Worm (Caenorhabditis elegans): ENCODE results near the gene Y32B12C.1.

Y32B12C.1 gene

DNA sequence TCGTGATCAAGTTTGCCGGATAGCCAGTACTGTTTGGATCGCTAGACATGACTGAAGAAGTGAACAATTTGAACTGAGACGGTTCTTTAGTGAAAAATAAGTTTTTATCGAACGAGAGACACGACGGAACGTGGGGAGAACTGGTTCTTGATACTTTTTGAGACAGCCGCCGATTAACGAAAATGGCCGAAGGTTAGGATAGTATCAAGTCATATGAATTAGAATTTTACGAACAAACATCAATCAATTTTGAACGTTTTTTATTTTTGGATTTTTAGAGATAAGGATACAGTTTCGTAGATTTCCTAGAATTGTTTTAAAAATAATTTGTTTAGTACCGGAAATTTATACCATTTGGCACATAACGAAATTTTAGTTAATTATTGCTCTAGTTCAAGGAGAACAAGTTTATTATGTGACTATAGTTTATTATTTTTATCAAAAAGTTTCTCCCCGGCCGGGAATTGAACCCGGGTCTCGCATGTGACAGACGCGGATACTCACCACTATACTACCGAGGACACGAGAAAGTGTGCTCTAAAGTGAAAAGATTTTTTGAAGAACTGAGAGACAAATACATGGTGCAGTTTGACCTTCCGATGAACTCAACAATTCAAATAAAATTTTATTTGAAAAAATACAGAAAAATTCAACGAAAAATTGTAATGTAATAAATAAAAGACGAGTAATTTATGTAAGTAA, 42.1 kb downstream of the Y32B12C.1 start, which contains the start of gene W06G6.20 (continued):
- TF ChIP-seq R02D3.7 (tag; optimal IDR thresholded peaks at IDR 0.05) (no peak), dpl-1 (GFP tag; optimal IDR thresholded peaks at IDR 0.05) (no peak), ama-1 (optimal IDR thresholded peaks at IDR 0.05) (no peak), sdz-12 (GFP tag; optimal IDR thresholded peaks at IDR 0.05) (no peak), zfp-3 (GFP tag; conservative IDR thresholded peaks at IDR 0.05) (no peak), Y75B8A.6 (GFP tag; IDR thresholded peaks at IDR 0.05) (no peak), egl-27 (tag; optimal IDR thresholded peaks at IDR 0.05) (no peak), nhr-11 (tag; optimal IDR thresholded peaks at IDR 0.05) (no peak), Y105C5A.15 (GFP tag; IDR thresholded peaks at IDR 0.05) (no peak), madf-5 (GFP tag; IDR thresholded peaks at IDR 0.05) (0 out of 4 replicates have a peak, but pooled peaks have one; percentile 7 to 9), lir-3 (tag; optimal IDR thresholded peaks at IDR 0.05) (no peak), D1046.2 (GFP tag; IDR thresholded peaks at IDR 0.05) (no peak), F49E8.2 (tag; optimal IDR thresholded peaks at IDR 0.05; ENCODE audit: borderline replicate concordance) (no peak), fkh-10 (GFP tag; optimal IDR thresholded peaks at IDR 0.05) (no peak), set-16 (GFP tag; IDR thresholded peaks at IDR 0.05) (no peak), zfp-2 (tag; optimal IDR thresholded peaks at IDR 0.05) (no peak), zip-2 (tag; optimal IDR thresholded peaks at IDR 0.05) (no peak), egl-43 (GFP tag; IDR thresholded peaks at IDR 0.05) (0 out of 2 replicates have a peak, but pooled peaks have one; percentile 23), nhr-237 (tag; optimal IDR thresholded peaks at IDR 0.05) (no peak), hif-1 (tag; optimal IDR thresholded peaks at IDR 0.05) (no peak), nhr-10 (tag; optimal IDR thresholded peaks at IDR 0.05) (no peak), nhr-77 (tag; optimal IDR thresholded peaks at IDR 0.05) (no peak), daf-16 (GFP tag; optimal IDR thresholded peaks at IDR 0.05) (peak in 1 of 2 experiments; percentile 63), daf-16 (tag; optimal IDR thresholded peaks at IDR 0.05) (peak; percentile 31), ctbp-1 (GFP tag; IDR thresholded peaks at IDR 0.05) (no peak), unc-62 (GFP tag; optimal IDR thresholded peaks at IDR 0.05 in 1 of 2) (no peak), unc-62 (tag; optimal IDR thresholded peaks at IDR 0.05) (no peak), nhr-111 (GFP tag; optimal IDR thresholded peaks at IDR 0.05) (no peak), nhr-76 (tag; optimal IDR thresholded peaks at IDR 0.05) (no peak), vab-7 (GFP tag; IDR thresholded peaks at IDR 0.05) (no peak; the same call in 1 of the 2 replicates), F26F4.8 (GFP tag; conservative IDR thresholded peaks at IDR 0.05) (no peak), pha-4 (GFP tag; IDR thresholded peaks at IDR 0.05) (peak; percentile 46; the same call in 1 of the 2 replicates), pha-4 (tag; optimal IDR thresholded peaks at IDR 0.05) (no peak), F37D6.2 (tag; optimal IDR thresholded peaks at IDR 0.05) (no peak), nhr-6 (tag; optimal IDR thresholded peaks at IDR 0.05) (no peak), T20F7.1 (GFP tag; optimal IDR thresholded peaks at IDR 0.05) (no peak), mep-1 (tag; optimal IDR thresholded peaks at IDR 0.05) (no peak), daf-8 (GFP tag; IDR thresholded peaks at IDR 0.05) (no peak), zag-1 (tag; optimal IDR thresholded peaks at IDR 0.05) (no peak), ztf-11 (tag; optimal IDR thresholded peaks at IDR 0.05) (no peak), mxl-2 (GFP tag; conservative IDR thresholded peaks at IDR 0.05) (no peak), mdl-1 (tag; optimal IDR thresholded peaks at IDR 0.05) (no peak), dve-1 (tag; optimal IDR thresholded peaks at IDR 0.05; ENCODE audit: insufficient read depth) (peak; percentile 11), lin-29 (GFP tag; IDR thresholded peaks at IDR 0.05) (no peak), ceh-44 (GFP tag; IDR thresholded peaks at IDR 0.05) (no peak), nhr-48 (tag; optimal IDR thresholded peaks at IDR 0.05) (no peak), ZK337.2 (GFP tag; IDR thresholded peaks at IDR 0.05) (0 out of 2 replicates have a peak, but pooled peaks have one; percentile 40), mxl-3 (GFP tag; optimal IDR thresholded peaks at IDR 0.05) (no peak), lin-1 (GFP tag; IDR thresholded peaks at IDR 0.05) (no peak), ceh-62 (tag; optimal IDR thresholded peaks at IDR 0.05) (no peak), spr-3 (GFP tag; optimal IDR thresholded peaks at IDR 0.05) (no peak), gei-8 (GFP tag; optimal IDR thresholded peaks at IDR 0.05) (no peak)

Measured in whole organism, L4 larva.